Worm (Caenorhabditis elegans) whole organism, mixed stage, embryonic: ENCODE results near the gene Y51B9A.6.

Experiments
- M03D4.4 ChIP-seq: sonication (generic microtip); optimal IDR thresholded peaks from 2 replicates; lab custom pipeline; 2017; ENCODE audit warnings: mild to moderate bottlenecking, missing genetic modification characterization, missing compliant biosample characterization
- bed-3 ChIP-seq: fragments of 200-800 bp; sonication (Bioruptor generic); optimal IDR thresholded peaks from 3 replicates; lab custom pipeline; 2018; ENCODE audit warnings: mild to moderate bottlenecking, missing genetic modification characterization, moderate library complexity, missing compliant biosample characterization
- blmp-1 ChIP-seq: fragments of 150-350 bp; optimal IDR thresholded peaks from 2 replicates; lab custom pipeline; 2014; ENCODE audit warnings: missing biosample characterization, missing genetic modification characterization
- ceh-39 ChIP-seq: fragments of 150-350 bp; optimal IDR thresholded peaks from 2 replicates; lab custom pipeline; 2014; ENCODE audit warnings: missing biosample characterization, missing genetic modification characterization
- ceh-83 ChIP-seq: fragments of 200-800 bp; sonication (Bioruptor generic); optimal IDR thresholded peaks from 2 replicates; lab custom pipeline; 2018; ENCODE audit warnings: mild to moderate bottlenecking, missing genetic modification characterization, missing compliant biosample characterization
- ces-1 ChIP-seq: fragments of 150-350 bp; optimal IDR thresholded peaks from 2 replicates; lab custom pipeline; 2014; ENCODE audit warnings: missing biosample characterization, missing genetic modification reagents, missing genetic modification characterization
- elt-1 ChIP-seq: sonication (generic microtip); optimal IDR thresholded peaks from 2 replicates; lab custom pipeline; 2017; ENCODE audit warnings: missing genetic modification characterization, mild to moderate bottlenecking, missing compliant biosample characterization, antibody characterized with exemption, moderate library complexity, borderline replicate concordance; ENCODE audit not compliant: insufficient read depth
- flh-1 ChIP-seq: fragments of 200-800 bp; sonication (Bioruptor generic); optimal IDR thresholded peaks from 2 replicates; lab custom pipeline; 2018; ENCODE audit warnings: mild to moderate bottlenecking, missing genetic modification characterization, moderate library complexity, missing compliant biosample characterization
- ham-2 ChIP-seq: fragments of 200-800 bp; sonication (Bioruptor generic); optimal IDR thresholded peaks from 2 replicates; lab custom pipeline; 2018; ENCODE audit warnings: mild to moderate bottlenecking, missing genetic modification characterization, missing compliant biosample characterization
- hlh-1 ChIP-seq: fragments of 150-350 bp; optimal IDR thresholded peaks from 2 replicates; lab custom pipeline; 2014; ENCODE audit warnings: missing biosample characterization, missing genetic modification reagents, missing genetic modification characterization
- lin-13 ChIP-seq: fragments of 150-350 bp; optimal IDR thresholded peaks from 2 replicates; lab custom pipeline; 2014; ENCODE audit warnings: missing biosample characterization, missing genetic modification characterization
- lin-32 ChIP-seq: fragments of 200-800 bp; sonication (Bioruptor generic); optimal IDR thresholded peaks from 2 replicates; lab custom pipeline; 2018; ENCODE audit warnings: mild to moderate bottlenecking, missing genetic modification characterization, missing compliant biosample characterization
- lsy-2 ChIP-seq: fragments of 150-350 bp; optimal IDR thresholded peaks from 2 replicates; lab custom pipeline; 2014; ENCODE audit warnings: missing biosample characterization, missing genetic modification characterization
- mab-5 ChIP-seq: fragments of 150-350 bp; optimal IDR thresholded peaks from 2 replicates; lab custom pipeline; 2014; ENCODE audit warnings: missing biosample characterization, missing genetic modification characterization
- mep-1 ChIP-seq: fragments of 150-350 bp; optimal IDR thresholded peaks from 2 replicates; lab custom pipeline; 2017; ENCODE audit warnings: missing biosample characterization, missing genetic modification reagents, missing genetic modification characterization, inconsistent platforms
- mls-2 ChIP-seq: sonication (generic microtip); optimal IDR thresholded peaks from 2 replicates; lab custom pipeline; 2016; ENCODE audit warnings: mild to moderate bottlenecking, missing genetic modification characterization, moderate library complexity, missing compliant biosample characterization
- nhr-2 ChIP-seq: fragments of 150-350 bp; optimal IDR thresholded peaks from 2 replicates; lab custom pipeline; 2014; ENCODE audit warnings: missing biosample characterization, missing genetic modification characterization
- nhr-237 ChIP-seq: fragments of 150-350 bp; optimal IDR thresholded peaks from 2 replicates; lab custom pipeline; 2014; ENCODE audit warnings: missing biosample characterization, missing genetic modification characterization
- nhr-28 ChIP-seq: fragments of 150-350 bp; optimal IDR thresholded peaks from 2 replicates; lab custom pipeline; 2014; ENCODE audit warnings: missing biosample characterization, missing genetic modification characterization
- nhr-76 ChIP-seq: sonication (generic microtip); optimal IDR thresholded peaks from 2 replicates; lab custom pipeline; 2017; ENCODE audit warnings: missing biosample characterization, missing genetic modification characterization
- pha-4 ChIP-seq: fragments of 150-350 bp; optimal IDR thresholded peaks from 2 replicates; lab custom pipeline; 2018; ENCODE audit warnings: missing biosample characterization, missing genetic modification reagents, missing genetic modification characterization
- sem-2 ChIP-seq: fragments of 200-800 bp; sonication (Bioruptor generic); optimal IDR thresholded peaks from 2 replicates; lab custom pipeline; 2018; ENCODE audit warnings: mild to moderate bottlenecking, missing genetic modification characterization, missing compliant biosample characterization
- snpc-4 ChIP-seq: fragments of 150-350 bp; optimal IDR thresholded peaks from 2 replicates; lab custom pipeline; 2014; ENCODE audit warnings: missing biosample characterization, missing genetic modification characterization
- sptf-1 ChIP-seq: sonication (generic microtip); optimal IDR thresholded peaks from 2 replicates; lab custom pipeline; 2017; ENCODE audit warnings: mild to moderate bottlenecking, missing genetic modification characterization, moderate library complexity, missing compliant biosample characterization
- tbx-8 ChIP-seq: fragments of 200-800 bp; sonication (Bioruptor generic); optimal IDR thresholded peaks from 2 replicates; lab custom pipeline; 2018; ENCODE audit warnings: mild to moderate bottlenecking, missing genetic modification characterization, moderate library complexity, missing compliant biosample characterization
- unc-120 ChIP-seq: sonication (generic microtip); optimal IDR thresholded peaks from 2 replicates; lab custom pipeline; 2017; ENCODE audit warnings: missing genetic modification characterization, missing compliant biosample characterization; ENCODE audit not compliant: poor library complexity, severe bottlenecking
- unc-39 ChIP-seq: fragments of 150-350 bp; optimal IDR thresholded peaks from 2 replicates; lab custom pipeline; 2014; ENCODE audit warnings: missing biosample characterization, missing genetic modification characterization
- unc-62 ChIP-seq: fragments of 150-350 bp; optimal IDR thresholded peaks from 2 replicates; lab custom pipeline; 2014; ENCODE audit warnings: missing biosample characterization, missing genetic modification reagents, missing genetic modification characterization
- zip-8 ChIP-seq: fragments of 150-350 bp; optimal IDR thresholded peaks from 2 replicates; lab custom pipeline; 2014; ENCODE audit warnings: missing biosample characterization, missing genetic modification characterization
- ztf-11 ChIP-seq: fragments of 150-350 bp; optimal IDR thresholded peaks from 2 replicates; lab custom pipeline; 2014; ENCODE audit warnings: missing biosample characterization, missing genetic modification characterization

The Y51B9A.6 gene

DNA sequence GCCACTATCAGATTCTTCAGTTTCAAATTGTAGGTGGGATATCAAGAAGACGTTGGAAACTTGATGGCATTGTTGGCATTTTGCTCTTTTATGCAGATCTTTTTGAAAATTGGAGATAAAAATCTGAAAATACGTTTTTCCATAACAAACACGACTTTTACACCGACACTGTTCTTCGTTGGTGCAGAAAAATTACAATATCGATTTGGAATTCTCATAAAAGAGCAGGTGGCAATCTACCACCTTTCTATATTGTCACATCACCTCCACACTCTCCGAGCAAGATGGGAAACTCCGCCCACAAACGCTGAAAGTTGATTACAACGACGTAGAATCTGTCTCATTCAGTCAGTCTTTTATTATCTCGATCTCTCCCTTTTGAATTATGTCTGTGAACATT is 4.5 kb upstream of the Y51B9A.6 start, which contains the start of gene arrd-2:
TSS of gene arrd-2 (plus strand) at position 301 of the 400 bp plus-strand sequence.
- no peak for TF ChIP-seq lin-32 (GFP tag; lab: Kevin White, UChicago)
- no peak for TF ChIP-seq zip-8 (tag; lab: Kevin White, UChicago)
- no peak for TF ChIP-seq sem-2 (GFP tag; lab: Kevin White, UChicago)
- TF ChIP-seq unc-62 (GFP tag; lab: Kevin White, UChicago): no peak
- no peak for TF ChIP-seq mab-5
- no peak for TF ChIP-seq ceh-39 (tag; lab: Kevin White, UChicago)

DNA sequence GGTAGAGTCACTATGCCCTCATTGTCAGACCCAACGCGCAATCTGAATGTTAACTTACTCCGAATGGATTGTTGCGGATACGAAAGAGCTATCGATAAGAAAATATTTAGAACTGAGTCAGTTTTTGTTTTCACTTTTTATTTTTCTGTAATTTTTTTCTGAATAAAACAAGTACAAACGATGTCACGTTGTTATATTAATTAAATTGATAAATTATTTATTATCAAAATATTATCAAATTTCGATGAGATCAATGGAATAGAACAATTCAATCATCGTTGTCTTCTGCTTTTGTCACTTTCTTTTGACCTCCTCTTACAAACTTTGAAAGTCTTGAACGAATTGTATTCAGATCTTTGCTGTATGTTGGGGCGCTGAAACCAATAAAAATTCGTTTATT is 4.0 kb upstream of the Y51B9A.6 start, which contains the start of gene mpz-6:
TSS of gene mpz-6 (minus strand) at position 101 of the 400 bp plus-strand sequence.
- TF ChIP-seq nhr-28 (tag; lab: Kevin White, UChicago) (no peak), tbx-8 (GFP tag; lab: Kevin White, UChicago) (no peak), M03D4.4 (tag; lab: Kevin White, UChicago) (no peak), bed-3 (GFP tag; lab: Kevin White, UChicago) (no peak), flh-1 (GFP tag; lab: Kevin White, UChicago) (no peak)
- TF ChIP-seq, all 35 proteins: peak for 0

- TF ChIP-seq lin-32 (GFP tag; lab: Kevin White, UChicago) (no peak), pha-4 (no peak), lin-13 (tag; lab: Kevin White, UChicago) (no peak), zip-8 (tag; lab: Kevin White, UChicago) (no peak), ceh-83 (GFP tag; lab: Kevin White, UChicago) (no peak), flh-1 (GFP tag; lab: Kevin White, UChicago) (no peak)
These were observed 859 bp upstream of the Y51B9A.6 start, which contains the start of gene Y51B9A.5 for ce11 chrII:9403846-9404245. TSS of gene Y51B9A.5 (plus strand) at chrII:9404146.

DNA sequence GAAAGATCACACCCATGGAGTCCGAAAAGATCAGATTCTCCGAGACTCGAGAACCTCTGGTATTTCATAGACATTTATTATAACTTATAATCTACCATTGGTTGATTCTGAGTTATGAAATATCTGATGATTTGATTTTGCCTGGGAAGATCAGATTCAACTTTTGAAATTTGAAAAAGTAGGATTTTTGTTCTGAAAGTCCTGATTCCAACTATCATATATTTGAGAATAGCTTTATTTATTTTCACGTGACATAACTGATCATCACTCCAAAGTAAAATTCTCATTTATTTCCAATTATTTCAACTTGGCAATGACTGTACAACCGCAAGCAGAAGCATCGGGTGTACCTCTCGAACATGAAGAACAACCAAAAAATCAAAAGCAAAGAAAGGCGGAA is 3.2 kb downstream of the Y51B9A.6 start, which contains the start of gene Y51B9A.7:
TSS of gene Y51B9A.7 (plus strand) at position 301 of the 400 bp plus-strand sequence.
- TF ChIP-seq snpc-4 (tag; lab: Kevin White, UChicago) (no peak), ces-1 (GFP tag; lab: Kevin White, UChicago) (no peak), elt-1 (tag; lab: Kevin White, UChicago) (no peak), ztf-11 (no peak), nhr-237 (tag; lab: Kevin White, UChicago) (no peak), sem-2 (GFP tag; lab: Kevin White, UChicago) (no peak), blmp-1 (tag; lab: Kevin White, UChicago) (no peak), mls-2 (tag; lab: Kevin White, UChicago) (no peak), ceh-39 (tag; lab: Kevin White, UChicago) (no peak), M03D4.4 (tag; lab: Kevin White, UChicago) (no peak), nhr-2 (no peak), ceh-83 (GFP tag; lab: Kevin White, UChicago) (no peak), pha-4 (no peak), hlh-1 (tag; lab: Kevin White, UChicago) (no peak), lin-32 (GFP tag; lab: Kevin White, UChicago) (no peak), zip-8 (tag; lab: Kevin White, UChicago) (no peak), lsy-2 (tag; lab: Kevin White, UChicago) (no peak), nhr-76 (tag; lab: Kevin White, UChicago) (no peak)

DNA sequence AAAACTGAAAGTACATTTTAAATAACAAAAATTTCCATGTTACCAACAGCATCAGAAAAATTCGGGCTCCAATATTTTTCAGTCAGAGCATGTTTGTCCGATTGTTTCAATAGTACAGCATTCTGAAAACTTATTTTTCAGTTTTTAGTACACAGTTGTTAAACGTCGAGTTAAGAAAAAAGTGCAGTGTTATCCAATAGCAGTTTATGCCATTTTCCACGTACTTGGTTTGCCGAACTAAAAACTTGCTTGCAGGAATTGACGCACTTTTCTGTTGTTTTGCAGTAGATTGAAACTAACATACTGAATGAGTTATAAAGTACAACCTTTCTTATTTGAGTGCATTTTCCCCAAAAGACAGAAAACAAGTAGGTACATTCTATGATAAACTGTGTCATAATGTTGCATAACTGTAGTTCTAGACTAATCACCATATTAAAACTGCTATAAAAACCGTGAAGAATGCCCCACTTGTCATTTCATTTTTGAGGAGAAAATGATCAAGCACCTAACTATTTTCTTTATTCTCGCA is 4.6 kb downstream of the Y51B9A.6 start, which contains the start of the genes Y51B9A.14 and Y51B9A.8:
TSS of gene Y51B9A.14 (minus strand) at position 101 of the 532 bp plus-strand sequence.
TSS of gene Y51B9A.8 (plus strand) at position 482 of the 532 bp plus-strand sequence.
- no peak for TF ChIP-seq sem-2 (GFP tag; lab: Kevin White, UChicago)
- TF ChIP-seq pha-4: no peak
- no peak for TF ChIP-seq elt-1 (tag; lab: Kevin White, UChicago)
- TF ChIP-seq ceh-83 (GFP tag; lab: Kevin White, UChicago): no peak
- TF ChIP-seq tbx-8 (GFP tag; lab: Kevin White, UChicago): no peak
- no peak for TF ChIP-seq unc-62 (GFP tag; lab: Kevin White, UChicago)
- TF ChIP-seq mep-1 (tag; lab: Kevin White, UChicago): no peak
- TF ChIP-seq bed-3 (GFP tag; lab: Kevin White, UChicago): no peak
- no peak for TF ChIP-seq nhr-28 (tag; lab: Kevin White, UChicago)
- TF ChIP-seq ham-2: no peak
- no peak for TF ChIP-seq ces-1 (GFP tag; lab: Kevin White, UChicago)
- no peak for TF ChIP-seq M03D4.4 (tag; lab: Kevin White, UChicago)
- no peak for TF ChIP-seq ztf-11
- no peak for TF ChIP-seq nhr-237 (tag; lab: Kevin White, UChicago)
- TF ChIP-seq sptf-1 (tag; lab: Kevin White, UChicago): no peak
- no peak for TF ChIP-seq unc-120 (tag; lab: Kevin White, UChicago)
- no peak for TF ChIP-seq mls-2 (tag; lab: Kevin White, UChicago)
- no peak for TF ChIP-seq unc-39 (tag; lab: Kevin White, UChicago)
- no peak for TF ChIP-seq flh-1 (GFP tag; lab: Kevin White, UChicago)
- no peak for TF ChIP-seq mab-5
- TF ChIP-seq, all 35 proteins: peak for 0
